Worm (Caenorhabditis elegans) whole organism, young adult: ENCODE measurements around the gene ndx-2.
A peak's percentile ranks its signal among the peaks of the same experiment; 100 is the strongest.

Experiments used
- B0261.1 ChIP-seq: sonication (generic microtip); optimal IDR thresholded peaks from 2 replicates; lab custom pipeline; 2016; ENCODE audit warnings: mild to moderate bottlenecking, missing genetic modification characterization, moderate library complexity, missing compliant biosample characterization
- D2030.7 ChIP-seq: fragments of 200-800 bp; sonication (Bioruptor generic); IDR thresholded peaks from 2 replicates; pipeline ENCODE4 v1.3.6; 2022; ENCODE audit warnings: missing genetic modification reagents, missing genetic modification characterization, missing compliant biosample characterization
- F10E7.11 ChIP-seq: sonication (generic microtip); optimal IDR thresholded peaks from 2 replicates; lab custom pipeline; 2017; ENCODE audit warnings: mild to moderate bottlenecking, missing genetic modification characterization, moderate library complexity, missing compliant biosample characterization
- F33H1.4 ChIP-seq: fragments of 200-800 bp; sonication (Bioruptor generic); IDR thresholded peaks from 2 replicates; pipeline ENCODE4 v1.3.6; 2022; ENCODE audit warnings: missing genetic modification reagents, missing genetic modification characterization, missing compliant biosample characterization
- F37B4.10 ChIP-seq: fragments of 200-800 bp; sonication (Bioruptor generic); IDR thresholded peaks from 2 replicates; pipeline ENCODE4 v1.3.6; 2022; ENCODE audit warnings: missing genetic modification characterization, missing compliant biosample characterization
- F49E8.2 ChIP-seq: sonication (generic microtip); optimal IDR thresholded peaks from 3 replicates; lab custom pipeline; 2017; ENCODE audit warnings: missing genetic modification characterization, mild to moderate bottlenecking, missing compliant biosample characterization, antibody characterized with exemption, moderate library complexity; ENCODE audit not compliant: insufficient read depth
- K11D2.4 ChIP-seq: fragments of 200-800 bp; sonication (Bioruptor generic); IDR thresholded peaks from 2 replicates; pipeline ENCODE4 v1.3.6; 2022; ENCODE audit warnings: missing genetic modification reagents, missing genetic modification characterization, missing compliant biosample characterization
- K12H6.12 ChIP-seq: fragments of 200-800 bp; sonication (Bioruptor generic); optimal IDR thresholded peaks from 2 replicates; lab custom pipeline; 2018; ENCODE audit warnings: mild to moderate bottlenecking, missing genetic modification characterization, missing compliant biosample characterization
- T26A5.8 ChIP-seq: sonication (generic microtip); optimal IDR thresholded peaks from 2 replicates; lab custom pipeline; 2016; ENCODE audit warnings: missing genetic modification characterization, missing compliant biosample characterization
- Y53G8AR.9 ChIP-seq: fragments of 200-800 bp; sonication (Bioruptor generic); conservative IDR thresholded peaks from 2 replicates; pipeline ENCODE4 v1.3.6; 2022; ENCODE audit warnings: missing genetic modification reagents, missing genetic modification characterization, missing compliant biosample characterization
- Y79H2A.3 ChIP-seq: fragments of 200-800 bp; sonication (Bioruptor generic); conservative IDR thresholded peaks from 2 replicates; pipeline ENCODE4 v1.3.6; 2022; ENCODE audit warnings: missing genetic modification reagents, missing genetic modification characterization, missing compliant biosample characterization
- aptf-3 ChIP-seq: fragments of 200-800 bp; sonication (Bioruptor generic); IDR thresholded peaks from 2 replicates; pipeline ENCODE4 v1.3.6; 2022; ENCODE audit warnings: missing genetic modification characterization, missing compliant biosample characterization
- attf-5 ChIP-seq: fragments of 200-800 bp; sonication (Bioruptor generic); optimal IDR thresholded peaks from 2 replicates; lab custom pipeline; 2018; ENCODE audit warnings: mild to moderate bottlenecking, missing genetic modification characterization, missing compliant biosample characterization
- attf-6 ChIP-seq: fragments of 200-800 bp; sonication (Bioruptor generic); IDR thresholded peaks from 2 replicates; pipeline ENCODE4 v1.3.6; 2022; ENCODE audit warnings: missing genetic modification reagents, missing genetic modification characterization, missing compliant biosample characterization
- bed-2 ChIP-seq: fragments of 200-800 bp; sonication (Bioruptor generic); IDR thresholded peaks from 2 replicates; pipeline ENCODE4 v1.3.6; 2022; ENCODE audit warnings: missing genetic modification reagents, missing genetic modification characterization, missing compliant biosample characterization
- cebp-1 ChIP-seq, 2 experiments: fragments of 200-800 bp in 1 of 2; sonication (Bioruptor generic) in 1 of 2; sonication (generic microtip) in 1 of 2; IDR thresholded peaks in 1 of 2; optimal IDR thresholded peaks in 1 of 2; 2 replicates each; pipeline versions ENCODE4 v1.3.6 to Lab custom; 2017 to 2022; ENCODE audit warnings: missing compliant biosample characterization in 2 of 2, missing genetic modification characterization in 2 of 2, mild to moderate bottlenecking in 1 of 2, missing genetic modification reagents in 1 of 2, moderate library complexity in 1 of 2
- ceh-27 ChIP-seq: fragments of 200-800 bp; sonication (Bioruptor generic); optimal IDR thresholded peaks from 2 replicates; lab custom pipeline; 2018; ENCODE audit warnings: mild to moderate bottlenecking, missing genetic modification characterization, moderate library complexity, missing compliant biosample characterization
- ceh-58 ChIP-seq: fragments of 200-800 bp; sonication (Bioruptor generic); IDR thresholded peaks from 2 replicates; pipeline ENCODE4 v1.3.6; 2022; ENCODE audit warnings: missing genetic modification characterization, missing compliant biosample characterization
- ceh-91 ChIP-seq: fragments of 200-800 bp; sonication (Bioruptor generic); IDR thresholded peaks from 2 replicates; pipeline ENCODE4 v1.3.6; 2022; ENCODE audit warnings: missing genetic modification reagents, missing genetic modification characterization, missing compliant biosample characterization
- dox-1 ChIP-seq: fragments of 200-800 bp; sonication (Bioruptor generic); IDR thresholded peaks from 2 replicates; pipeline ENCODE4 v1.3.6; 2022; ENCODE audit warnings: missing genetic modification reagents, missing genetic modification characterization, missing compliant biosample characterization
- dpl-1 ChIP-seq: fragments of 150-350 bp; optimal IDR thresholded peaks from 2 replicates; lab custom pipeline; 2014; ENCODE audit warnings: missing biosample characterization, missing genetic modification reagents, missing genetic modification characterization
- egrh-3 ChIP-seq: fragments of 200-800 bp; sonication (Bioruptor generic); IDR thresholded peaks from 2 replicates; pipeline ENCODE4 v1.3.6; 2022; ENCODE audit warnings: missing genetic modification reagents, missing genetic modification characterization, missing compliant biosample characterization
- ets-4 ChIP-seq: fragments of 200-800 bp; sonication (Bioruptor generic); optimal IDR thresholded peaks from 2 replicates; lab custom pipeline; 2018; ENCODE audit warnings: mild to moderate bottlenecking, missing genetic modification characterization, missing compliant biosample characterization
- him-1 ChIP-seq: sonication (generic microtip); optimal IDR thresholded peaks from 2 replicates; lab custom pipeline; 2016; ENCODE audit warnings: missing genotype, missing genetic modification reagents, missing genetic modification characterization, missing compliant biosample characterization
- hmg-1.2 ChIP-seq: fragments of 200-800 bp; sonication (Bioruptor generic); IDR thresholded peaks from 2 replicates; pipeline ENCODE4 v1.3.6; 2022; ENCODE audit warnings: missing genetic modification reagents, missing genetic modification characterization, missing compliant biosample characterization
- lin-35 ChIP-seq, 3 experiments: fragments of 150-350 bp in 2 of 3; sonication (generic microtip) in 1 of 3; optimal IDR thresholded peaks; 2 replicates each; lab custom pipeline; 2014 to 2018; ENCODE audit warnings: missing biosample characterization in 3 of 3, missing genetic modification characterization in 3 of 3, missing genetic modification reagents in 3 of 3
- lin-40 ChIP-seq: sonication (generic microtip); optimal IDR thresholded peaks from 2 replicates; lab custom pipeline; 2016; ENCODE audit warnings: missing genetic modification characterization, mild to moderate bottlenecking, missing compliant biosample characterization, missing genotype, missing genetic modification reagents
- lin-54 ChIP-seq: fragments of 200-800 bp; sonication (Bioruptor generic); optimal IDR thresholded peaks from 2 replicates; lab custom pipeline; 2018; ENCODE audit warnings: mild to moderate bottlenecking, missing genetic modification characterization, missing compliant biosample characterization
- lir-1 ChIP-seq: fragments of 200-800 bp; sonication (Bioruptor generic); conservative IDR thresholded peaks from 2 replicates; pipeline ENCODE4 v1.3.6; 2022; ENCODE audit warnings: missing genetic modification reagents, missing genetic modification characterization, missing compliant biosample characterization
- madf-3 ChIP-seq: fragments of 200-800 bp; sonication (Bioruptor generic); IDR thresholded peaks from 2 replicates; pipeline ENCODE4 v1.3.6; 2022; ENCODE audit warnings: missing genetic modification reagents, missing genetic modification characterization, missing compliant biosample characterization
- madf-6 ChIP-seq: fragments of 200-800 bp; sonication (Bioruptor generic); IDR thresholded peaks from 2 replicates; pipeline ENCODE4 v1.3.6; 2022; ENCODE audit warnings: missing genetic modification reagents, missing genetic modification characterization, missing compliant biosample characterization
- mcd-1 ChIP-seq: fragments of 200-800 bp; sonication (Bioruptor generic); IDR thresholded peaks from 2 replicates; pipeline ENCODE4 v1.3.6; 2022; ENCODE audit warnings: missing genetic modification reagents, missing genetic modification characterization, missing compliant biosample characterization
- mel-28 ChIP-seq: sonication (generic microtip); optimal IDR thresholded peaks from 2 replicates; lab custom pipeline; 2016; ENCODE audit warnings: borderline replicate concordance, mild to moderate bottlenecking, missing genetic modification characterization, missing compliant biosample characterization
- nfya-1 ChIP-seq: sonication (generic microtip); optimal IDR thresholded peaks from 2 replicates; lab custom pipeline; 2017; ENCODE audit warnings: antibody characterized with exemption, missing compliant biosample characterization, missing genetic modification characterization, borderline replicate concordance; ENCODE audit not compliant: insufficient read depth
- nfya-2 ChIP-seq: fragments of 200-800 bp; sonication (Bioruptor generic); IDR thresholded peaks from 2 replicates; pipeline ENCODE4 v1.3.6; 2022; ENCODE audit warnings: missing genetic modification reagents, missing genetic modification characterization, missing compliant biosample characterization
- nhr-80 ChIP-seq: sonication (generic microtip); optimal IDR thresholded peaks from 2 replicates; lab custom pipeline; 2016; ENCODE audit warnings: missing genetic modification characterization, missing compliant biosample characterization
- sdz-38 ChIP-seq: sonication (generic microtip); optimal IDR thresholded peaks from 2 replicates; lab custom pipeline; 2016; ENCODE audit warnings: missing genotype, missing genetic modification characterization, missing compliant biosample characterization
- snpc-1.1 ChIP-seq: sonication (generic microtip); optimal IDR thresholded peaks from 2 replicates; lab custom pipeline; 2017; ENCODE audit warnings: missing genetic modification characterization, mild to moderate bottlenecking, missing compliant biosample characterization, antibody characterized with exemption, moderate library complexity, missing genotype, missing genetic modification reagents; ENCODE audit not compliant: insufficient read depth
- snpc-3.4 ChIP-seq: sonication (generic microtip); optimal IDR thresholded peaks from 2 replicates; lab custom pipeline; 2017; ENCODE audit warnings: missing genetic modification characterization, mild to moderate bottlenecking, missing compliant biosample characterization, antibody characterized with exemption, moderate library complexity, missing genotype, missing genetic modification reagents
- snpc-4 ChIP-seq, 5 experiments: fragments of 150-350 bp in 1 of 5; sonication (generic microtip) in 4 of 5; optimal IDR thresholded peaks; 2 replicates each; lab custom pipeline; 2014 to 2018; ENCODE audit warnings: missing genetic modification characterization in 5 of 5, missing biosample characterization in 3 of 5, antibody characterized with exemption in 2 of 5, mild to moderate bottlenecking in 2 of 5, missing compliant biosample characterization in 2 of 5, missing genotype in 2 of 5, moderate library complexity in 2 of 5, missing genetic modification reagents in 1 of 5
- tbp1 ChIP-seq: fragments of 200-800 bp; sonication (Bioruptor generic); optimal IDR thresholded peaks from 2 replicates; lab custom pipeline; 2018; ENCODE audit warnings: mild to moderate bottlenecking, missing genetic modification characterization, missing compliant biosample characterization
- xnd-1 ChIP-seq: sonication (generic microtip); optimal IDR thresholded peaks from 2 replicates; lab custom pipeline; 2016; ENCODE audit warnings: missing genotype, missing genetic modification reagents, missing genetic modification characterization, missing compliant biosample characterization
- ztf-25 ChIP-seq: fragments of 200-800 bp; sonication (Bioruptor generic); IDR thresholded peaks from 2 replicates; pipeline ENCODE4 v1.3.6; 2022; ENCODE audit warnings: missing genetic modification reagents, missing genetic modification characterization, missing compliant biosample characterization
- ztf-28 ChIP-seq: fragments of 200-800 bp; sonication (Bioruptor generic); IDR thresholded peaks from 2 replicates; pipeline ENCODE4 v1.3.6; 2022; ENCODE audit warnings: missing genetic modification reagents, missing genetic modification characterization, missing compliant biosample characterization
- ztf-6 ChIP-seq: fragments of 200-800 bp; sonication (Bioruptor generic); IDR thresholded peaks from 2 replicates; pipeline ENCODE4 v1.3.6; 2022; ENCODE audit warnings: missing genetic modification reagents, missing genetic modification characterization, missing compliant biosample characterization

The ndx-2 gene

DNA sequence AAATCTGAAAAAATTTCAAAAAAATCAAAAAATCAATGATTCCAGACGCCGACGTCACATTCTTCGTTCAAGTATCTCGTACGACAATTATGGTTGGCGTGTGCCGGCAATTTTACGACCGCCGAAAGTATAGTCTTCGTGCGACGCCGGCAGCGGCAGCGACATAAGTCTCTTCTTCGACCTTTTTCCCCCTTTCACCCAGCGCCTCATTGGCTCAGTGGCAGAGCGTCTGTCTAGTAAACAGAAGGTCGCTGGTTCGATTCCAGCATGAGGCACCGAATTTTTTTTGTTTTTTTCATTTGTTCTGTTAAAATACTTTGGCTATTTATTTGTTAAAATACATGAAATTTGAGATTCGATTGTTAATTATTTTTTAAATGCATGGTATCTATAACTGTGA, 9.0 kb upstream of the ndx-2 start (continued):
- no peak for TF ChIP-seq T26A5.8 (tag; lab: Kevin White, UChicago)
- peak; percentile 77 for TF ChIP-seq B0261.1 (tag; lab: Kevin White, UChicago)
- TF ChIP-seq ceh-58 (GFP tag; lab: Robert Waterston, UW), result no peak
- TF ChIP-seq madf-6 (GFP tag; lab: Robert Waterston, UW), result peak; percentile 60; the same call in 1 of the 2 replicates
- TF ChIP-seq xnd-1, result no peak
- TF ChIP-seq nfya-1 (tag; lab: Kevin White, UChicago), result no peak
- TF ChIP-seq aptf-3 (GFP tag; lab: Robert Waterston, UW), result no peak
- peak; percentile 20; the same call in 1 of the 2 replicates for TF ChIP-seq ztf-25 (GFP tag; lab: Robert Waterston, UW)
- 0 out of 2 replicates have a peak, but pooled peaks have one; percentile 13 for TF ChIP-seq Y79H2A.3 (GFP tag; lab: Robert Waterston, UW)
- TF ChIP-seq bed-2 (GFP tag; lab: Robert Waterston, UW), result no peak
- no peak for TF ChIP-seq sdz-38 (tag; lab: Kevin White, UChicago)
- no peak for TF ChIP-seq Y53G8AR.9 (GFP tag; lab: Robert Waterston, UW)
- no peak for TF ChIP-seq ztf-6 (GFP tag; lab: Robert Waterston, UW)

DNA sequence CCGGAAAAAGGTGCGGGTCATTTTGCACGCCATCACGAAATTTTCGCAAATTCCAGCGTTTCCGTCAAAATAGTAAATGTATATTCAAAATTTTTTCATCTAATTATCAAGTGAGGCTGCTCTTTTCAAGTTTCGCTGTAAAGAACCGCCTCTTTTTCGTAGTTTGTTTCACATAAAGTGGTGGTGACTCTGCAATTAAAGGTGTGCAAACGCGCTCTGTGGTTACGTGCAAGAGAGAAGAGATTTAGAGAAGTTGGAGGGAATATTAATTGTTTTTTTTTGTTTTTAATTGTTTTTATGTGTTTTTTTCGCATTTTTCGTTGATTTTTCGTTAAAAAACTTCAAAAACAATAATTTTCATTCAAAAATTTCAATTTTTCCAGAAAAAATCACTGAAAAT, 7.8 kb upstream of the ndx-2 start, which contains the start of gene W02G9.3:
Gene W02G9.3 (plus strand): TSS at position 384 of the 400 bp plus-strand sequence.
- TF ChIP-seq mel-28 (tag; lab: Kevin White, UChicago), result no peak
- TF ChIP-seq snpc-4 (GFP tag; optimal IDR thresholded peaks at IDR 0.05; lab: Kevin White, UChicago), result no peak
- peak; percentile 24 to 64 (median 44) for TF ChIP-seq snpc-4 (tag; optimal IDR thresholded peaks at IDR 0.05; lab: Kevin White, UChicago)
- TF ChIP-seq K12H6.12 (tag; lab: Kevin White, UChicago), result peak; percentile 48
- no peak for TF ChIP-seq cebp-1 (GFP tag; IDR thresholded peaks at IDR 0.05; lab: Robert Waterston, UW)
- TF ChIP-seq cebp-1 (tag; optimal IDR thresholded peaks at IDR 0.05; lab: Kevin White, UChicago), result peak; percentile 41
- TF ChIP-seq attf-5 (GFP tag; lab: Kevin White, UChicago), result peak; percentile 72
- TF ChIP-seq hmg-1.2 (GFP tag; lab: Robert Waterston, UW), result peak; percentile 99
- TF ChIP-seq him-1 (tag; lab: Kevin White, UChicago), result peak; percentile 1
- 0 out of 2 replicates have a peak, but pooled peaks have one; percentile 43 for TF ChIP-seq madf-3
- TF ChIP-seq lin-35 (GFP tag; optimal IDR thresholded peaks at IDR 0.05; lab: Kevin White, UChicago), result peak in 1 of 3 experiments; percentile 81
- peak; percentile 60 for TF ChIP-seq F49E8.2 (tag; lab: Kevin White, UChicago)
- TF ChIP-seq mcd-1 (GFP tag; lab: Robert Waterston, UW), result peak; percentile 95
- TF ChIP-seq ceh-27 (GFP tag; lab: Kevin White, UChicago), result peak; percentile 51
- peak; percentile 46; the same call in 1 of the 2 replicates for TF ChIP-seq F33H1.4
- TF ChIP-seq ztf-28 (GFP tag; lab: Robert Waterston, UW), result no peak
- TF ChIP-seq dpl-1 (GFP tag; lab: Kevin White, UChicago), result peak; percentile 57
- TF ChIP-seq nfya-2 (GFP tag; lab: Robert Waterston, UW), result no peak
- no peak for TF ChIP-seq F10E7.11 (tag; lab: Kevin White, UChicago)
- no peak for TF ChIP-seq F37B4.10
- peak; percentile 11 for TF ChIP-seq nhr-80 (tag; lab: Kevin White, UChicago)
- peak; percentile 63 for TF ChIP-seq snpc-3.4 (tag; lab: Kevin White, UChicago)
- TF ChIP-seq lin-40 (tag; lab: Kevin White, UChicago), result peak; percentile 40
- no peak for TF ChIP-seq ets-4 (GFP tag; lab: Kevin White, UChicago)
- peak; percentile 3 for TF ChIP-seq snpc-1.1
- TF ChIP-seq lin-54 (GFP tag; lab: Kevin White, UChicago), result peak; percentile 73
- 0 out of 2 replicates have a peak, but pooled peaks have one; percentile 13 for TF ChIP-seq attf-6
- TF ChIP-seq K11D2.4 (GFP tag; lab: Robert Waterston, UW), result peak; percentile 19; the same call in 1 of the 2 replicates
- TF ChIP-seq lir-1, result no peak
- TF ChIP-seq madf-6 (GFP tag; lab: Robert Waterston, UW), result peak; percentile 77
- TF ChIP-seq ceh-91 (GFP tag; lab: Robert Waterston, UW), result peak; percentile 44; the same call in 1 of the 2 replicates
- peak; percentile 81 for TF ChIP-seq D2030.7
- no peak for TF ChIP-seq egrh-3 (GFP tag; lab: Robert Waterston, UW)
- TF ChIP-seq dox-1, result peak; percentile 64; the same call in 1 of the 2 replicates
- peak; percentile 58 for TF ChIP-seq tbp1 (GFP tag; lab: Kevin White, UChicago)
